2 worm cellular contexts compared by ENCODE assay signal in the genomic region with DNA sequence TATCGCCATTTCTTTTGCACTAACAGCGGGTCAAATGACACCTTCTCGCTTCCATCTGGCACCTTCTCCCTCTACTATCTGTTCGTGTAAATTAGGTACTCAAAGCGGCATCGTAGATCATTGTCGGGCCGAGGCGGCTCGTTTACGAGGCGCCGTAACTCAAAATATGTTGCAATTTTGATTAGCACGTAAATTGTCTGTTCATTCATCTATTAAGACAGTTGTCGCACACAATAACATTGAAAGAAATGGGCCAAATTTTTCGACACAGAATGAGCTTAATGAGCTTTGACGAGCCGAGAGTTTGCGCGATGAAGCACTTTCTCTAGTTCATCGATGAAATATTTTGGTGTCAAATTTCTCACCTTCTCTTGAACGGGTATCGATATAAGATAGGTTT.
TF ChIP-seq lines count a peak whose summit lies in the region.

No protein-coding gene starts in this region.

TF ChIP-seq in whole organism, L3 larva, 47 proteins besides CTCF, POLR2A, EP300 and RAD21:
- peak; percentile 92 for TF ChIP-seq egl-5 (tag; optimal IDR thresholded peaks at IDR 0.05; lab: Kevin White, UChicago)
- no peak for TF ChIP-seq zag-1 (tag; optimal IDR thresholded peaks at IDR 0.05; lab: Kevin White, UChicago)
TF ChIP-seq in whole organism, L3 larva: peak in this region for 1.

TF ChIP-seq in whole organism, L4 larva, 104 proteins besides CTCF, POLR2A, EP300 and RAD21:
- TF ChIP-seq mdl-1 (tag; optimal IDR thresholded peaks at IDR 0.05; lab: Kevin White, UChicago): no peak
- no peak for TF ChIP-seq ces-1 (GFP tag; optimal IDR thresholded peaks at IDR 0.05; lab: Kevin White, UChicago)
- no peak for TF ChIP-seq F10B5.3 (tag; optimal IDR thresholded peaks at IDR 0.05; lab: Kevin White, UChicago)
- peak; percentile 24; the same call in 1 of the 2 replicates for TF ChIP-seq php-3 (GFP tag; IDR thresholded peaks at IDR 0.05; lab: Robert Waterston, UW)
